Worm (Caenorhabditis elegans): ENCODE measurements around the gene Y43E12A.3.

Gene Y43E12A.3

DNA sequence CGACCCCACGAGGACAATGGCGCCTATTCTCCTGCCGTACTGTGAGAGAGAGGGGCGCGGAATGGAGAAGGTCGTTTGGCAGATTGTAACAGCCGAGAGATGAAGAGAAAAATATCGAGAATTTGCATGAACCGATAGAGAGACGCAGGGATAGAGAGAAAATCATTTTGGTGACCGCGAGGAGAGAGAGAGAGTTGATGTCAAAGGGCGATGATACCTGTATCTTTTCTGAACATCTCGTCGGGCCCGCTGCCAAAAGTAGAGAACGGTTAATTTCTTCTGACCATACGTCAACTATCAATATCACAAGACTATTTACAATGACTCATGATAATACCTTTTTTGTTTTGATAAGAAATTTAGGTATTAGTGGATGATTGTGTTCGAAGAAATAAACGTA lies 11.7 kb upstream of the Y43E12A.3 start (continued):
- TF ChIP-seq unc-130 (tag; optimal IDR thresholded peaks at IDR 0.05) (no peak), elt-2 (tag; optimal IDR thresholded peaks at IDR 0.05) (no peak), elt-3 (tag; optimal IDR thresholded peaks at IDR 0.05) (peak in 3 of 6 experiments; percentile 12 to 77 (median 18)), xbp-1 (tag; optimal IDR thresholded peaks at IDR 0.05) (peak; percentile 14), unc-98 (GFP tag; IDR thresholded peaks at IDR 0.05) (no peak), snpc-4 (tag; optimal IDR thresholded peaks at IDR 0.05) (no peak), hlh-17 (GFP tag; optimal IDR thresholded peaks at IDR 0.05; ENCODE audit: borderline replicate concordance) (no peak), lin-15B (tag; optimal IDR thresholded peaks at IDR 0.05) (no peak), nhr-19 (GFP tag; conservative IDR thresholded peaks at IDR 0.05) (peak; percentile 52), snu-23 (GFP tag; optimal IDR thresholded peaks at IDR 0.05) (peak; percentile 77), nhr-20 (tag; optimal IDR thresholded peaks at IDR 0.05) (peak; percentile 77), pag-3 (tag; optimal IDR thresholded peaks at IDR 0.05; ENCODE audit: borderline replicate concordance, insufficient read depth) (no peak), nhr-85 (tag) (peak; percentile 97), isw-1 (GFP tag; IDR thresholded peaks at IDR 0.05) (no peak), C16A3.4 (tag; optimal IDR thresholded peaks at IDR 0.05) (peak; percentile 38), aha-1 (tag; optimal IDR thresholded peaks at IDR 0.05) (no peak), sptf-1 (tag; optimal IDR thresholded peaks at IDR 0.05) (no peak), swsn-7 (tag; optimal IDR thresholded peaks at IDR 0.05) (peak; percentile 8), nhr-90 (tag; optimal IDR thresholded peaks at IDR 0.05; ENCODE audit: poor library complexity) (peak; percentile 70), alr-1 (tag; optimal IDR thresholded peaks at IDR 0.05; ENCODE audit: borderline replicate concordance) (no peak), mef-2 (tag; optimal IDR thresholded peaks at IDR 0.05) (no peak), lin-13 (GFP tag; optimal IDR thresholded peaks at IDR 0.05) (peak; percentile 36), fkh-8 (tag; optimal IDR thresholded peaks at IDR 0.05) (no peak), pax-3 (tag; optimal IDR thresholded peaks at IDR 0.05) (no peak), ceh-63 (GFP tag; optimal IDR thresholded peaks at IDR 0.05) (no peak), fkh-10 (GFP tag; optimal IDR thresholded peaks at IDR 0.05) (no peak), nhr-47 (tag; optimal IDR thresholded peaks at IDR 0.05) (peak; percentile 48), mab-9 (GFP tag; IDR thresholded peaks at IDR 0.05) (no peak), mdl-1 (tag; optimal IDR thresholded peaks at IDR 0.05) (peak in 1 of 2 experiments; percentile 69), tbx-2 (tag; optimal IDR thresholded peaks at IDR 0.05) (peak; percentile 40), C04F5.9 (tag; optimal IDR thresholded peaks at IDR 0.05) (no peak), efl-3 (GFP tag; optimal IDR thresholded peaks at IDR 0.05) (no peak), tlp-1 (tag; optimal IDR thresholded peaks at IDR 0.05) (no peak), C34B4.2 (tag; optimal IDR thresholded peaks at IDR 0.05) (no peak), nhr-11 (tag; optimal IDR thresholded peaks at IDR 0.05) (no peak), F16B12.6 (tag; optimal IDR thresholded peaks at IDR 0.05) (no peak), nhr-84 (tag; optimal IDR thresholded peaks at IDR 0.05) (no peak), egl-27 (tag; optimal IDR thresholded peaks at IDR 0.05) (no peak), ceh-82 (tag; optimal IDR thresholded peaks at IDR 0.05) (no peak), ceh-8 (GFP tag; optimal IDR thresholded peaks at IDR 0.05) (no peak), sox-4 (tag; optimal IDR thresholded peaks at IDR 0.05) (no peak), lsy-2 (tag; optimal IDR thresholded peaks at IDR 0.05) (peak; percentile 37 to 39), irx-1 (tag; optimal IDR thresholded peaks at IDR 0.05) (no peak), aly-2 (tag; optimal IDR thresholded peaks at IDR 0.05) (no peak), ceh-90 (tag; optimal IDR thresholded peaks at IDR 0.05) (no peak), unc-30 (tag; optimal IDR thresholded peaks at IDR 0.05) (no peak), lin-35 (GFP tag; optimal IDR thresholded peaks at IDR 0.05) (peak; percentile 14 to 65), grh-1 (GFP tag; IDR thresholded peaks at IDR 0.05) (peak; percentile 73), hpl-2 (GFP tag; optimal IDR thresholded peaks at IDR 0.05) (no peak), fos-1 (tag; optimal IDR thresholded peaks at IDR 0.05) (no peak), lin-14 (GFP tag; optimal IDR thresholded peaks at IDR 0.05) (peak; percentile 82), nhr-71 (tag; optimal IDR thresholded peaks at IDR 0.05) (peak; percentile 70), nhr-237 (tag; optimal IDR thresholded peaks at IDR 0.05) (no peak)

Data from whole organism, L1 larva.